Worm (Caenorhabditis elegans): ENCODE results near the gene acs-20.

DNA sequence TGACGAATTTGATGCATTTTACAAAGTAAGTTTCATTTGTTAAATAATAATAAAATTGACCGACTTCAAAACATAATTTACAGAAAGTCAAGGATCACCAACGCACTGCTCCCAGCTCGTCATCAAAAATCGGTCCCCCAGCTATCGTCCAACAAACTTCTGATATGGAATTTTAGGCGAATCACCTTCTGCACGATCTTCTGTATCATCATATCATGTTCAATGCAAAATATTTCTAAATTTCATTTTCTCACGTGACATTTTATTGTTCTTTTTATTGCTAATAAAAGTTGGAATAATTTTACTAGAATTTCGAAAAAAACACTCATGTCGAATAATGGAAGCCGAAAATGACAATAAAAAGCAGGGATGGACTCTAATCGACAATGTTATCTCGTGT is 11.7 kb upstream of the acs-20 start, which contains the start of gene acl-13:
- no peak for TF ChIP-seq tab-1 (GFP tag; IDR thresholded peaks at IDR 0.05)
- no peak for TF ChIP-seq ztf-29 (GFP tag; IDR thresholded peaks at IDR 0.05)
- no peak for TF ChIP-seq T22C8.4 (GFP tag; IDR thresholded peaks at IDR 0.05)
- no peak for TF ChIP-seq ref-1 (GFP tag; conservative IDR thresholded peaks at IDR 0.05)
- no peak for TF ChIP-seq flt-1 (GFP tag; IDR thresholded peaks at IDR 0.05)
- no peak for TF ChIP-seq med-1 (GFP tag; optimal IDR thresholded peaks at IDR 0.05; ENCODE audit: insufficient read depth)
- TF ChIP-seq ztf-23 (GFP tag; IDR thresholded peaks at IDR 0.05), result no peak
- TF ChIP-seq klf-2 (GFP tag; conservative IDR thresholded peaks at IDR 0.05), result no peak

All from whole organism, midembryonic.